Fruit fly (Drosophila melanogaster) whole organism, embryonic: Measurements from ENCODE around the gene CG12589.

Experiments
- Adf1 ChIP-seq: fragments of 200-800 bp; sonication (Bioruptor generic); IDR thresholded peaks from 2 replicates; pipeline ENCODE4 v1.3.6; 2022; ENCODE audit warnings: missing biosample characterization, missing genetic modification characterization
- B-H1 ChIP-seq: fragments of 200-800 bp; sonication (Bioruptor generic); IDR thresholded peaks from 3 replicates; pipeline ENCODE4 v1.3.6; 2022; ENCODE audit warnings: missing biosample characterization, missing genetic modification characterization
- C15 ChIP-seq: fragments of 200-800 bp; sonication (Bioruptor generic); IDR thresholded peaks from 3 replicates; pipeline ENCODE4 v1.3.6; 2022; ENCODE audit warnings: missing biosample characterization, missing genetic modification characterization
- CG10543 ChIP-seq: fragments of 200-800 bp; sonication (Bioruptor generic); optimal IDR thresholded peaks from 3 replicates; lab custom pipeline; 2017; ENCODE audit warnings: missing biosample characterization, mild to moderate bottlenecking, missing genetic modification characterization, moderate library complexity
- CG10979 ChIP-seq: fragments of 200-800 bp; sonication (Bioruptor generic); optimal IDR thresholded peaks from 2 replicates; lab custom pipeline; 2018; ENCODE audit warnings: missing biosample characterization, mild to moderate bottlenecking, missing genetic modification characterization, moderate library complexity
- CG11398 ChIP-seq: fragments of 200-800 bp; sonication (Bioruptor generic); optimal IDR thresholded peaks from 2 replicates; lab custom pipeline; 2016; ENCODE audit warnings: missing biosample characterization, missing genetic modification characterization
- CG12155 ChIP-seq: fragments of 200-800 bp; sonication (Bioruptor generic); optimal IDR thresholded peaks from 3 replicates; lab custom pipeline; 2016; ENCODE audit warnings: missing biosample characterization, missing genetic modification characterization
- CG12236 ChIP-seq: fragments of 200-800 bp; sonication (Bioruptor generic); optimal IDR thresholded peaks from 2 replicates; lab custom pipeline; 2016; ENCODE audit warnings: missing biosample characterization, missing genetic modification characterization
- CG12299 ChIP-seq: fragments of 200-800 bp; sonication (Bioruptor generic); optimal IDR thresholded peaks from 2 replicates; lab custom pipeline; 2018; ENCODE audit warnings: missing biosample characterization, mild to moderate bottlenecking, missing genetic modification characterization
- CG12391 ChIP-seq: fragments of 200-800 bp; sonication (Bioruptor generic); optimal IDR thresholded peaks from 3 replicates; lab custom pipeline; 2018; ENCODE audit warnings: missing biosample characterization, mild to moderate bottlenecking, missing genetic modification characterization, moderate library complexity
- CG13424 ChIP-seq: fragments of 200-800 bp; sonication (Bioruptor generic); optimal IDR thresholded peaks from 2 replicates; lab custom pipeline; 2019; ENCODE audit warnings: missing biosample characterization, mild to moderate bottlenecking, missing genetic modification characterization, moderate library complexity
- CG14667 ChIP-seq: fragments of 200-800 bp; sonication (Bioruptor generic); IDR thresholded peaks from 2 replicates; pipeline ENCODE4 v1.3.6; 2022; ENCODE audit warnings: missing biosample characterization, missing genetic modification characterization
- CG17328 ChIP-seq: fragments of 200-800 bp; sonication (Bioruptor generic); IDR thresholded peaks from 2 replicates; pipeline ENCODE4 v1.3.6; 2022; ENCODE audit warnings: missing biosample characterization, missing genetic modification characterization
- CG17359 ChIP-seq: fragments of 200-800 bp; sonication (Bioruptor generic); optimal IDR thresholded peaks from 3 replicates; lab custom pipeline; 2018; ENCODE audit warnings: missing biosample characterization, mild to moderate bottlenecking, missing genetic modification characterization, moderate library complexity
- CG2120 ChIP-seq: fragments of 200-800 bp; sonication (Bioruptor generic); optimal IDR thresholded peaks from 3 replicates; lab custom pipeline; 2016; ENCODE audit warnings: missing biosample characterization, missing genetic modification characterization
- CG2199 ChIP-seq: fragments of 200-800 bp; sonication (Bioruptor generic); IDR thresholded peaks from 3 replicates; pipeline ENCODE4 v1.3.6; 2022; ENCODE audit warnings: missing biosample characterization, missing genetic modification characterization
- CG6272 ChIP-seq: fragments of 200-800 bp; sonication (Bioruptor generic); IDR thresholded peaks from 2 replicates; pipeline ENCODE4 v1.3.6; 2022; ENCODE audit warnings: missing biosample characterization, missing genetic modification characterization
- CG8089 ChIP-seq: fragments of 200-800 bp; sonication (Bioruptor generic); optimal IDR thresholded peaks from 3 replicates; lab custom pipeline; 2016; ENCODE audit warnings: missing biosample characterization, missing genetic modification characterization
- CG8290 ChIP-seq, 3 experiments: fragments of 200-800 bp; sonication (Bioruptor generic); optimal IDR thresholded peaks; 2 replicates each; lab custom pipeline; 2016 to 2019; ENCODE audit warnings: missing biosample characterization in 3 of 3, missing genetic modification characterization in 3 of 3, mild to moderate bottlenecking in 2 of 3, moderate library complexity in 1 of 3
- D19A ChIP-seq: fragments of 200-800 bp; optimal IDR thresholded peaks from 3 replicates; lab custom pipeline; 2019; ENCODE audit warnings: missing biosample characterization, mild to moderate bottlenecking, missing genetic modification characterization, moderate library complexity
- Dad ChIP-seq: fragments of 200-800 bp; sonication (Bioruptor generic); optimal IDR thresholded peaks from 3 replicates; lab custom pipeline; 2016; ENCODE audit warnings: missing biosample characterization, missing genetic modification characterization
- Doc2 ChIP-seq: fragments of 200-800 bp; sonication (Bioruptor generic); IDR thresholded peaks from 2 replicates; pipeline ENCODE4 v1.3.6; 2022; ENCODE audit warnings: missing biosample characterization, missing genetic modification characterization
- Ets97D ChIP-seq: fragments of 200-800 bp; sonication (Bioruptor generic); optimal IDR thresholded peaks from 3 replicates; lab custom pipeline; 2016; ENCODE audit warnings: missing biosample characterization, missing genetic modification characterization
- Fer2 ChIP-seq: fragments of 200-800 bp; sonication (Bioruptor generic); optimal IDR thresholded peaks from 2 replicates; lab custom pipeline; 2018; ENCODE audit warnings: missing biosample characterization, mild to moderate bottlenecking, missing genetic modification characterization, moderate library complexity
- HHEX ChIP-seq: fragments of 200-800 bp; sonication (Bioruptor generic); optimal IDR thresholded peaks from 3 replicates; lab custom pipeline; 2017; ENCODE audit warnings: missing biosample characterization, mild to moderate bottlenecking, missing genetic modification characterization, missing genetic modification reagents
- Hmx ChIP-seq: fragments of 200-800 bp; sonication (Bioruptor generic); optimal IDR thresholded peaks from 2 replicates; lab custom pipeline; 2016; ENCODE audit warnings: missing biosample characterization, missing genetic modification characterization
- Med ChIP-seq: fragments of 200-800 bp; sonication (Bioruptor generic); peaks from one replicate; lab custom pipeline; 2016; ENCODE audit warnings: missing biosample characterization, missing genetic modification characterization, mild to moderate bottlenecking, inconsistent platforms, moderate library complexity
- NFAT ChIP-seq: fragments of 200-800 bp; sonication (Bioruptor generic); IDR thresholded peaks from 2 replicates; pipeline ENCODE4 v1.3.6; 2022; ENCODE audit warnings: missing biosample characterization, missing genetic modification characterization
- NfI ChIP-seq: fragments of 200-800 bp; sonication (Bioruptor generic); optimal IDR thresholded peaks from 3 replicates; lab custom pipeline; 2018; ENCODE audit warnings: missing biosample characterization, mild to moderate bottlenecking, missing genetic modification characterization, moderate library complexity
- Ravus ChIP-seq: fragments of 200-800 bp; sonication (Bioruptor generic); IDR thresholded peaks from 2 replicates; pipeline ENCODE4 v1.3.6; 2022; ENCODE audit warnings: missing biosample characterization, missing genetic modification characterization
- TFAM ChIP-seq: fragments of 200-800 bp; sonication (Bioruptor generic); optimal IDR thresholded peaks from 2 replicates; lab custom pipeline; 2017; ENCODE audit warnings: missing biosample characterization, missing genetic modification characterization, inconsistent platforms
- Tbp ChIP-seq: fragments of >200 bp; optimal IDR thresholded peaks from 2 replicates; lab custom pipeline; 2018; ENCODE audit warnings: missing biosample characterization, missing genetic modification characterization
- Trl ChIP-seq, 3 experiments: fragments of >200 bp in 2 of 3; fragments of 200-800 bp in 1 of 3; sonication (Bioruptor generic) in 1 of 3; optimal IDR thresholded peaks; 2 replicates in 1 of 3; 3 replicates in 2 of 3; lab custom pipeline; 2016 to 2017; ENCODE audit warnings: missing biosample characterization in 1 of 3, missing genetic modification characterization in 1 of 3
- Xbp1 ChIP-seq: fragments of 200-800 bp; sonication (Bioruptor generic); optimal IDR thresholded peaks from 3 replicates; lab custom pipeline; 2016; ENCODE audit warnings: missing biosample characterization, mild to moderate bottlenecking, missing genetic modification characterization
- ab ChIP-seq: fragments of 200-800 bp; sonication (Bioruptor generic); optimal IDR thresholded peaks from 2 replicates; lab custom pipeline; 2016; ENCODE audit warnings: missing biosample characterization, missing genetic modification characterization
- bsh ChIP-seq, 2 experiments: fragments of 200-800 bp; sonication (Bioruptor generic); optimal IDR thresholded peaks; 2 replicates each; lab custom pipeline; 2017 to 2018; ENCODE audit warnings: mild to moderate bottlenecking in 2 of 2, missing biosample characterization in 2 of 2, missing genetic modification characterization in 2 of 2, moderate library complexity in 1 of 2
- cas ChIP-seq: fragments of 200-800 bp; sonication (Bioruptor generic); IDR thresholded peaks from 2 replicates; pipeline ENCODE4 v1.3.6; 2022; ENCODE audit warnings: missing biosample characterization, missing genetic modification characterization
- corto ChIP-seq: fragments of 200-800 bp; sonication (Bioruptor generic); optimal IDR thresholded peaks from 2 replicates; lab custom pipeline; 2016; ENCODE audit warnings: missing biosample characterization, mild to moderate bottlenecking, missing genetic modification characterization, moderate library complexity
- dm ChIP-seq: fragments of 200-800 bp; sonication (Bioruptor generic); optimal IDR thresholded peaks from 3 replicates; lab custom pipeline; 2016; ENCODE audit warnings: missing biosample characterization, missing genetic modification characterization
- dysf ChIP-seq: fragments of 200-800 bp; sonication (Bioruptor generic); IDR thresholded peaks from 3 replicates; pipeline ENCODE4 v1.3.6; 2022; ENCODE audit warnings: missing biosample characterization, missing genetic modification characterization
- gem ChIP-seq: fragments of 200-800 bp; sonication (Bioruptor generic); optimal IDR thresholded peaks from 2 replicates; lab custom pipeline; 2019; ENCODE audit warnings: missing biosample characterization, mild to moderate bottlenecking, missing genetic modification characterization, moderate library complexity
- h ChIP-seq: fragments of >200 bp; optimal IDR thresholded peaks from 2 replicates; lab custom pipeline; 2017
- onecut ChIP-seq: fragments of 200-800 bp; sonication (Bioruptor generic); IDR thresholded peaks from 2 replicates; pipeline ENCODE4 v1.3.6; 2022; ENCODE audit warnings: missing biosample characterization, missing genetic modification characterization
- pita ChIP-seq: fragments of 200-800 bp; sonication (Bioruptor generic); optimal IDR thresholded peaks from 2 replicates; lab custom pipeline; 2017; ENCODE audit warnings: missing biosample characterization, mild to moderate bottlenecking, missing genetic modification characterization
- ro ChIP-seq: fragments of 200-800 bp; sonication (Bioruptor generic); IDR thresholded peaks from 2 replicates; pipeline ENCODE4 v1.3.6; 2022; ENCODE audit warnings: missing biosample characterization, missing genetic modification characterization
- sna ChIP-seq: fragments of 200-800 bp; sonication (Bioruptor generic); IDR thresholded peaks from 2 replicates; pipeline ENCODE4 v1.3.6; 2022; ENCODE audit warnings: missing biosample characterization, missing genetic modification characterization; ENCODE audit not compliant: partially characterized antibody
- stwl ChIP-seq: fragments of 200-800 bp; sonication (Bioruptor generic); optimal IDR thresholded peaks from 3 replicates; lab custom pipeline; 2018; ENCODE audit warnings: missing biosample characterization, mild to moderate bottlenecking, missing genetic modification characterization, moderate library complexity
- tll ChIP-seq, 2 experiments: fragments of 200-800 bp in 1 of 2; fragments of >200 bp in 1 of 2; sonication (Bioruptor generic) in 1 of 2; optimal IDR thresholded peaks; 2 replicates each; lab custom pipeline; 2017 to 2019; ENCODE audit warnings: missing biosample characterization in 2 of 2, missing genetic modification characterization in 2 of 2, mild to moderate bottlenecking in 1 of 2, moderate library complexity in 1 of 2
- vvl ChIP-seq: fragments of 200-800 bp; sonication (Bioruptor generic); IDR thresholded peaks from 2 replicates; pipeline ENCODE4 v1.3.6; 2022; ENCODE audit warnings: missing biosample characterization, missing genetic modification characterization

The CG12589 gene

dm6 chr3R:5120461-5121214 is 18.2 kb downstream of the CG12589 start (continued):
- TF ChIP-seq sna (GFP tag; lab: Robert Waterston, UW) (no peak), CG13424 (tag; lab: Kevin White, UChicago) (peak; percentile 20), B-H1 (GFP tag; lab: Robert Waterston, UW) (no peak), Adf1 (GFP tag; lab: Robert Waterston, UW) (no peak), CG17328 (GFP tag; lab: Robert Waterston, UW) (no peak), CG10543 (no peak), Doc2 (GFP tag; lab: Robert Waterston, UW) (no peak), stwl (tag; lab: Kevin White, UChicago) (no peak), cas (GFP tag; lab: Robert Waterston, UW) (no peak), CG6272 (GFP tag; lab: Robert Waterston, UW) (no peak), gem (peak; percentile 41), tll (GFP tag; optimal IDR thresholded peaks at IDR 0.05; lab: Kevin White, UChicago) (peak in 1 of 2 experiments; percentile 47), pita (GFP tag; lab: Kevin White, UChicago) (no peak), CG8290 (GFP tag; optimal IDR thresholded peaks at IDR 0.05; lab: Kevin White, UChicago) (no peak), CG8290 (tag; optimal IDR thresholded peaks at IDR 0.05; lab: Kevin White, UChicago) (peak in 1 of 2 experiments; percentile 48), ab (GFP tag; lab: Kevin White, UChicago) (no peak), h (no peak), Hmx (no peak), NfI (GFP tag; lab: Kevin White, UChicago) (no peak), dm (GFP tag; lab: Kevin White, UChicago) (no peak), Tbp (GFP tag; lab: Kevin White, UChicago) (no peak), CG14667 (GFP tag; lab: Robert Waterston, UW) (no peak), CG2199 (GFP tag; lab: Robert Waterston, UW) (peak; percentile 53; the same call in 2 of the 3 replicates), HHEX (peak; percentile 37), CG12155 (GFP tag; lab: Kevin White, UChicago) (no peak), TFAM (GFP tag; lab: Kevin White, UChicago) (no peak), NFAT (0 out of 2 replicates have a peak, but pooled peaks have one; percentile 21), CG12391 (tag; lab: Kevin White, UChicago) (peak; percentile 37), ro (GFP tag; lab: Robert Waterston, UW) (no peak), CG12236 (GFP tag; lab: Kevin White, UChicago) (no peak), CG2120 (GFP tag; lab: Kevin White, UChicago) (peak; percentile 36), Xbp1 (GFP tag; lab: Kevin White, UChicago) (peak; percentile 2), vvl (GFP tag; lab: Robert Waterston, UW) (0 out of 2 replicates have a peak, but pooled peaks have one; percentile 43), CG12299 (tag; lab: Kevin White, UChicago) (no peak), Med (peak; percentile 82), Ravus (GFP tag; lab: Robert Waterston, UW) (no peak), onecut (GFP tag; lab: Robert Waterston, UW) (peak; percentile 56), Fer2 (tag; lab: Kevin White, UChicago) (no peak), Dad (GFP tag; lab: Kevin White, UChicago) (no peak), CG17359 (tag; lab: Kevin White, UChicago) (no peak), bsh (GFP tag; optimal IDR thresholded peaks at IDR 0.05; lab: Kevin White, UChicago) (peak; percentile 33 to 79), D19A (peak; percentile 4), C15 (GFP tag; lab: Robert Waterston, UW) (no peak), Trl (optimal IDR thresholded peaks at IDR 0.05; lab: Kevin White, UChicago) (no peak), Trl (GFP tag; optimal IDR thresholded peaks at IDR 0.05; lab: Kevin White, UChicago) (peak; percentile 30), corto (GFP tag; lab: Kevin White, UChicago) (no peak), Ets97D (GFP tag; lab: Kevin White, UChicago) (no peak), dysf (GFP tag; lab: Robert Waterston, UW) (no peak), CG8089 (GFP tag; lab: Kevin White, UChicago) (peak; percentile 11), CG11398 (GFP tag; lab: Kevin White, UChicago) (no peak), CG10979 (tag; lab: Kevin White, UChicago) (peak; percentile 50)
